Fruit fly (Drosophila melanogaster) whole organism, embryonic: ENCODE measurements around the gene mu2.

ENCODE experiments used
- BEAF-32 ChIP-seq: fragments of 200-800 bp; sonication (Bioruptor generic); optimal IDR thresholded peaks from 3 replicates; lab custom pipeline; 2017; ENCODE audit warnings: missing biosample characterization, missing genetic modification characterization, mild to moderate bottlenecking, moderate library complexity, missing genetic modification reagents
- Bgb ChIP-seq: fragments of 200-800 bp; sonication (Bioruptor generic); IDR thresholded peaks from 2 replicates; pipeline ENCODE4 v1.3.6; 2022; ENCODE audit warnings: missing biosample characterization, missing genetic modification characterization; ENCODE audit not compliant: partially characterized antibody
- CG10979 ChIP-seq: fragments of 200-800 bp; sonication (Bioruptor generic); optimal IDR thresholded peaks from 2 replicates; lab custom pipeline; 2018; ENCODE audit warnings: missing biosample characterization, mild to moderate bottlenecking, missing genetic modification characterization, moderate library complexity
- CG11504 ChIP-seq: fragments of 200-800 bp; sonication (Bioruptor generic); optimal IDR thresholded peaks from 3 replicates; lab custom pipeline; 2019; ENCODE audit warnings: missing biosample characterization, mild to moderate bottlenecking, missing genetic modification characterization, moderate library complexity
- CG13287 ChIP-seq: fragments of 200-800 bp; sonication (Bioruptor generic); IDR thresholded peaks from 2 replicates; pipeline ENCODE4 v1.3.6; 2022; ENCODE audit warnings: missing biosample characterization, missing genetic modification characterization; ENCODE audit not compliant: partially characterized antibody
- CG15514 ChIP-seq: fragments of 200-800 bp; sonication (Bioruptor generic); optimal IDR thresholded peaks from 3 replicates; lab custom pipeline; 2017; ENCODE audit warnings: missing biosample characterization, missing genetic modification characterization, mild to moderate bottlenecking, moderate library complexity, missing genetic modification reagents
- CG17829 ChIP-seq: fragments of 200-800 bp; optimal IDR thresholded peaks from 2 replicates; lab custom pipeline; 2019; ENCODE audit warnings: missing biosample characterization, mild to moderate bottlenecking, missing genetic modification characterization, moderate library complexity
- CG18262 ChIP-seq: fragments of 200-800 bp; optimal IDR thresholded peaks from 3 replicates; lab custom pipeline; 2019; ENCODE audit warnings: missing biosample characterization, mild to moderate bottlenecking, missing genetic modification characterization, moderate library complexity
- CG4360 ChIP-seq: fragments of 200-800 bp; sonication (Bioruptor generic); IDR thresholded peaks from 2 replicates; pipeline ENCODE4 v1.3.6; 2022; ENCODE audit warnings: missing biosample characterization, missing genetic modification characterization
- CG4730 ChIP-seq: fragments of 200-800 bp; sonication (Bioruptor generic); IDR thresholded peaks from 2 replicates; pipeline ENCODE4 v1.3.6; 2022; ENCODE audit warnings: missing biosample characterization, missing genetic modification characterization
- CG8924 ChIP-seq: fragments of 200-800 bp; optimal IDR thresholded peaks from 3 replicates; lab custom pipeline; 2019; ENCODE audit warnings: missing biosample characterization, mild to moderate bottlenecking, missing genetic modification characterization, moderate library complexity
- CG9797 ChIP-seq: fragments of 200-800 bp; sonication (Bioruptor generic); optimal IDR thresholded peaks from 3 replicates; lab custom pipeline; 2018; ENCODE audit warnings: missing biosample characterization, mild to moderate bottlenecking, missing genetic modification characterization
- Dek ChIP-seq: fragments of 200-800 bp; sonication (Bioruptor generic); optimal IDR thresholded peaks from 3 replicates; lab custom pipeline; 2019; ENCODE audit warnings: missing biosample characterization, mild to moderate bottlenecking, missing genetic modification characterization, moderate library complexity
- Eip74EF ChIP-seq, 2 experiments: fragments of 200-800 bp in 1 of 2; fragments of >200 bp in 1 of 2; sonication (Bioruptor generic) in 1 of 2; optimal IDR thresholded peaks; 2 replicates each; lab custom pipeline; 2017 to 2019; ENCODE audit warnings: missing biosample characterization in 2 of 2, missing genetic modification characterization in 2 of 2, mild to moderate bottlenecking in 1 of 2, moderate library complexity in 1 of 2
- Fer3 ChIP-seq: fragments of 200-800 bp; sonication (Bioruptor generic); optimal IDR thresholded peaks from 2 replicates; lab custom pipeline; 2018; ENCODE audit warnings: missing biosample characterization, mild to moderate bottlenecking, missing genetic modification characterization, moderate library complexity
- HmgZ ChIP-seq: fragments of 200-800 bp; sonication (Bioruptor generic); optimal IDR thresholded peaks from 2 replicates; lab custom pipeline; 2018; ENCODE audit warnings: missing biosample characterization, mild to moderate bottlenecking, missing genetic modification characterization
- Jarid2 ChIP-seq: fragments of 200-800 bp; sonication (Bioruptor generic); optimal IDR thresholded peaks from 3 replicates; lab custom pipeline; 2017; ENCODE audit warnings: mild to moderate bottlenecking, missing biosample characterization, missing genetic modification reagents, missing genetic modification characterization
- MBD-R2 ChIP-seq: fragments of 200-800 bp; sonication (Bioruptor generic); IDR thresholded peaks from 2 replicates; pipeline ENCODE4 v1.3.6; 2022; ENCODE audit warnings: missing biosample characterization, missing genetic modification characterization
- MESR4 ChIP-seq: fragments of 200-800 bp; sonication (Bioruptor generic); optimal IDR thresholded peaks from 2 replicates; lab custom pipeline; 2018; ENCODE audit warnings: missing biosample characterization, mild to moderate bottlenecking, missing genetic modification characterization, moderate library complexity
- PHDP ChIP-seq: fragments of 200-800 bp; sonication (Bioruptor generic); optimal IDR thresholded peaks from 3 replicates; lab custom pipeline; 2018; ENCODE audit warnings: missing biosample characterization, mild to moderate bottlenecking, missing genetic modification characterization, moderate library complexity
- Stat92E ChIP-seq, 3 experiments: fragments of >200 bp in 2 of 3; fragments of 200-800 bp in 1 of 3; sonication (Bioruptor generic) in 1 of 3; optimal IDR thresholded peaks; 2 replicates each; lab custom pipeline; 2017 to 2019; ENCODE audit warnings: missing biosample characterization in 3 of 3, missing genetic modification characterization in 3 of 3, mild to moderate bottlenecking in 1 of 3, moderate library complexity in 1 of 3
- YL-1 ChIP-seq: fragments of 200-800 bp; sonication (Bioruptor generic); optimal IDR thresholded peaks from 3 replicates; lab custom pipeline; 2017; ENCODE audit warnings: missing biosample characterization, mild to moderate bottlenecking, missing genetic modification characterization
- amos ChIP-seq: fragments of 200-800 bp; sonication (Bioruptor generic); IDR thresholded peaks from 2 replicates; pipeline ENCODE4 v1.3.6; 2022; ENCODE audit warnings: missing biosample characterization, missing genetic modification characterization; ENCODE audit not compliant: partially characterized antibody
- chinmo ChIP-seq: fragments of 200-800 bp; sonication (Bioruptor generic); IDR thresholded peaks from 4 replicates; pipeline ENCODE4 v1.3.6; 2022; ENCODE audit warnings: missing biosample characterization, missing genetic modification characterization; ENCODE audit not compliant: partially characterized antibody
- crp ChIP-seq, 2 experiments: fragments of 200-800 bp; sonication (Bioruptor generic); optimal IDR thresholded peaks; 2 replicates in 1 of 2; 3 replicates in 1 of 2; lab custom pipeline; 2017; ENCODE audit warnings: missing biosample characterization in 2 of 2, missing genetic modification characterization in 2 of 2, mild to moderate bottlenecking in 1 of 2, moderate library complexity in 1 of 2
- fd96Cb ChIP-seq: fragments of 200-800 bp; sonication (Bioruptor generic); optimal IDR thresholded peaks from 2 replicates; lab custom pipeline; 2018; ENCODE audit warnings: missing biosample characterization, mild to moderate bottlenecking, missing genetic modification characterization, moderate library complexity
- ftz-f1 ChIP-seq: fragments of 200-800 bp; sonication (Bioruptor generic); optimal IDR thresholded peaks from 2 replicates; lab custom pipeline; 2016; ENCODE audit warnings: missing biosample characterization, missing genetic modification characterization
- gcm ChIP-seq: fragments of 200-800 bp; sonication (Bioruptor generic); optimal IDR thresholded peaks from 2 replicates; lab custom pipeline; 2019; ENCODE audit warnings: missing biosample characterization, mild to moderate bottlenecking, missing genetic modification characterization, moderate library complexity
- hb ChIP-seq: fragments of 200-800 bp; sonication (Bioruptor generic); IDR thresholded peaks from 3 replicates; pipeline ENCODE4 v1.3.6; 2022; ENCODE audit warnings: missing biosample characterization, missing genetic modification characterization; ENCODE audit not compliant: partially characterized antibody
- hbn ChIP-seq: fragments of 200-800 bp; sonication (Bioruptor generic); IDR thresholded peaks from 2 replicates; pipeline ENCODE4 v1.3.6; 2022; ENCODE audit warnings: missing biosample characterization, missing genetic modification characterization; ENCODE audit not compliant: partially characterized antibody
- hkb ChIP-seq, 2 experiments: fragments of 200-800 bp in 1 of 2; fragments of >200 bp in 1 of 2; sonication (Bioruptor generic) in 1 of 2; IDR thresholded peaks in 1 of 2; optimal IDR thresholded peaks in 1 of 2; 2 replicates each; pipeline versions ENCODE4 v1.3.6 to Lab custom; 2017 to 2022; ENCODE audit warnings: missing biosample characterization in 1 of 2, missing genetic modification characterization in 1 of 2
- kah ChIP-seq: fragments of 200-800 bp; sonication (Bioruptor generic); optimal IDR thresholded peaks from 2 replicates; lab custom pipeline; 2018; ENCODE audit warnings: missing biosample characterization, mild to moderate bottlenecking, missing genetic modification characterization
- lilli ChIP-seq: fragments of 200-800 bp; sonication (Bioruptor generic); optimal IDR thresholded peaks from 3 replicates; lab custom pipeline; 2016; ENCODE audit warnings: missing biosample characterization, missing genetic modification characterization
- odd ChIP-seq: fragments of 200-800 bp; sonication (Bioruptor generic); optimal IDR thresholded peaks from 2 replicates; lab custom pipeline; 2017; ENCODE audit warnings: missing biosample characterization, mild to moderate bottlenecking, missing genetic modification characterization
- pzg ChIP-seq: fragments of 200-800 bp; sonication (Bioruptor generic); optimal IDR thresholded peaks from 3 replicates; lab custom pipeline; 2018; ENCODE audit warnings: missing biosample characterization, mild to moderate bottlenecking, missing genetic modification characterization, moderate library complexity
- row ChIP-seq: fragments of 200-800 bp; sonication (Bioruptor generic); IDR thresholded peaks from 3 replicates; pipeline ENCODE4 v1.3.6; 2022; ENCODE audit warnings: missing biosample characterization, missing genetic modification characterization
- run ChIP-seq: fragments of 200-800 bp; sonication (Bioruptor generic); optimal IDR thresholded peaks from 3 replicates; lab custom pipeline; 2018; ENCODE audit warnings: missing biosample characterization, mild to moderate bottlenecking, missing genetic modification characterization
- scrt ChIP-seq: fragments of 200-800 bp; sonication (Bioruptor generic); optimal IDR thresholded peaks from 2 replicates; lab custom pipeline; 2018; ENCODE audit warnings: missing biosample characterization, mild to moderate bottlenecking, missing genetic modification characterization, moderate library complexity
- sens ChIP-seq: fragments of 200-800 bp; sonication (Bioruptor generic); peaks from one replicate; lab custom pipeline; 2016; ENCODE audit warnings: missing biosample characterization, missing genetic modification characterization
- slbo ChIP-seq: fragments of 200-800 bp; sonication (Bioruptor generic); IDR thresholded peaks from 2 replicates; pipeline ENCODE4 v1.3.6; 2022; ENCODE audit warnings: missing biosample characterization, missing genetic modification characterization
- sna ChIP-seq: fragments of 200-800 bp; sonication (Bioruptor generic); IDR thresholded peaks from 2 replicates; pipeline ENCODE4 v1.3.6; 2022; ENCODE audit warnings: missing biosample characterization, missing genetic modification characterization; ENCODE audit not compliant: partially characterized antibody
- tgo ChIP-seq: fragments of 200-800 bp; sonication (Bioruptor generic); IDR thresholded peaks from 3 replicates; pipeline ENCODE4 v1.3.6; 2022; ENCODE audit warnings: missing biosample characterization, missing genetic modification characterization
- trem ChIP-seq: fragments of 200-800 bp; optimal IDR thresholded peaks from 3 replicates; lab custom pipeline; 2019; ENCODE audit warnings: missing biosample characterization, mild to moderate bottlenecking, missing genetic modification characterization, moderate library complexity
- trh ChIP-seq: fragments of 200-800 bp; sonication (Bioruptor generic); optimal IDR thresholded peaks from 2 replicates; lab custom pipeline; 2016; ENCODE audit warnings: missing biosample characterization, missing genetic modification characterization
- unc-4 ChIP-seq: fragments of 200-800 bp; sonication (Bioruptor generic); IDR thresholded peaks from 2 replicates; pipeline ENCODE4 v1.3.6; 2022; ENCODE audit warnings: missing biosample characterization, missing genetic modification characterization; ENCODE audit not compliant: partially characterized antibody

Gene mu2

dm6 chr3L:1964099-1964498 is 16.8 kb upstream of the mu2 start, which contains the start of gene mv (continued):
- TF ChIP-seq lilli (GFP tag; lab: Kevin White, UChicago) (no peak), chinmo (GFP tag; lab: Robert Waterston, UW) (0 out of 4 replicates have a peak, but pooled peaks have one; percentile 68), scrt (GFP tag; lab: Kevin White, UChicago) (peak; percentile 97), sens (GFP tag; lab: Kevin White, UChicago) (peak; percentile 48), unc-4 (GFP tag; lab: Robert Waterston, UW) (peak; percentile 61), hkb (optimal IDR thresholded peaks at IDR 0.05; lab: Kevin White, UChicago) (peak; percentile 6), hkb (GFP tag; IDR thresholded peaks at IDR 0.05; lab: Robert Waterston, UW) (no peak), hb (GFP tag; lab: Robert Waterston, UW) (no peak), Eip74EF (GFP tag; optimal IDR thresholded peaks at IDR 0.05; lab: Kevin White, UChicago) (no peak), CG13287 (peak; percentile 73), crp (GFP tag; optimal IDR thresholded peaks at IDR 0.05; lab: Kevin White, UChicago) (peak; percentile 79 to 98), HmgZ (tag; lab: Kevin White, UChicago) (peak; percentile 18), MESR4 (peak; percentile 16), sna (GFP tag; lab: Robert Waterston, UW) (0 out of 2 replicates have a peak, but pooled peaks have one; percentile 50), ftz-f1 (GFP tag; lab: Kevin White, UChicago) (peak; percentile 72), CG8924 (tag; lab: Kevin White, UChicago) (peak; percentile 19), Fer3 (tag; lab: Kevin White, UChicago) (no peak), row (GFP tag; lab: Robert Waterston, UW) (peak; percentile 11; the same call in 1 of the 3 replicates), CG18262 (tag; lab: Kevin White, UChicago) (peak; percentile 13), MBD-R2 (GFP tag; lab: Robert Waterston, UW) (peak; percentile 72), CG10979 (no peak), hbn (GFP tag; lab: Robert Waterston, UW) (peak; percentile 37; the same call in 1 of the 2 replicates), trem (tag; lab: Kevin White, UChicago) (peak; percentile 67), YL-1 (GFP tag; lab: Kevin White, UChicago) (peak; percentile 23), BEAF-32 (peak; percentile 27), CG9797 (GFP tag; lab: Kevin White, UChicago) (peak; percentile 61), fd96Cb (tag; lab: Kevin White, UChicago) (no peak), CG17829 (tag; lab: Kevin White, UChicago) (peak; percentile 42), odd (GFP tag; lab: Kevin White, UChicago) (no peak), CG4730 (GFP tag; lab: Robert Waterston, UW) (no peak), Dek (tag; lab: Kevin White, UChicago) (no peak), slbo (no peak), kah (GFP tag; lab: Kevin White, UChicago) (peak; percentile 98), CG15514 (GFP tag; lab: Kevin White, UChicago) (peak; percentile 99), tgo (GFP tag; lab: Robert Waterston, UW) (no peak), trh (GFP tag; lab: Kevin White, UChicago) (no peak), Bgb (GFP tag; lab: Robert Waterston, UW) (peak; percentile 32), Stat92E (GFP tag; optimal IDR thresholded peaks at IDR 0.05; lab: Kevin White, UChicago) (peak in 1 of 3 experiments; percentile 61), PHDP (peak; percentile 8), amos (GFP tag; lab: Robert Waterston, UW) (peak; percentile 31; the same call in 1 of the 2 replicates), run (no peak), Jarid2 (peak; percentile 37), pzg (GFP tag; lab: Kevin White, UChicago) (peak; percentile 52), gcm (GFP tag; lab: Kevin White, UChicago) (no peak), CG4360 (GFP tag; lab: Robert Waterston, UW) (peak; percentile 94), CG11504 (tag; lab: Kevin White, UChicago) (peak; percentile 11)
